Fruit fly (Drosophila melanogaster): Measurements from ENCODE around the gene epsilonCOP.

Gene epsilonCOP

DNA sequence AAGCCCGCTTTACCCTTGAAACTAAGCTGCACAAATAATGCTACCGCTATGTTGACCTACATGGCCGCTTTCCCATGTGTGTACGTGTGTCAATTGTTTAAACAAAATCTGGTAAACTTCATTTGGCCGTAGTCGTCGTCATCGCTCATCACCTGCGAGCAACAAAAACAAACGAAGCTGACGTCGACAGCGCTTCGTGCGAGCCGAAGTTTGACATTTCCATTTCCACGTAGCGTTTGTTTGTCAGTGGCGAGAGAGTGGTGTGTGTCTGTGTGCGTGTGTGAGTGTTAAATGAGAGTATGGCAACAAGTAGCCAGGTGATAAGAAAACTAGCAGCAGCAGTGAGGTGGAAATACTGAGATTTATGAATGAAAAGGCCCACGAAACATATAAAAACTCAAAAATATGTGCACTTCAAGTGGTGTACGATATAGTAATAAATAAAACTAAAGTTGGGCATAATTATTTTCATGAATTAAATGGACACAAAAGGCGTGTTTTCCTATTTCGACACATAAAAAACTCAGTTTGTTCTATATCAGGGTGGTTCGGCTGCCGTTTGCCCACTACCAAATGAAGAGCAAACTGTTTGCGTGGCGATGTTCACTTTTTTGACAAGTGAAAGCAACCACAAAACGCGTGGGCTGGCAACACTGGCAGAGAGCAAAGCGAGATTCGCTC, 9.5 kb upstream of the epsilonCOP start (continued):
- TF ChIP-seq fkh (GFP tag; optimal IDR thresholded peaks at IDR 0.05) (peak; percentile 97), Blimp-1 (GFP tag; optimal IDR thresholded peaks at IDR 0.05) (peak; percentile 34), CG1621 (tag; optimal IDR thresholded peaks at IDR 0.05) (peak; percentile 49), CG6276 (GFP tag; optimal IDR thresholded peaks at IDR 0.05) (peak; percentile 13)

DNA sequence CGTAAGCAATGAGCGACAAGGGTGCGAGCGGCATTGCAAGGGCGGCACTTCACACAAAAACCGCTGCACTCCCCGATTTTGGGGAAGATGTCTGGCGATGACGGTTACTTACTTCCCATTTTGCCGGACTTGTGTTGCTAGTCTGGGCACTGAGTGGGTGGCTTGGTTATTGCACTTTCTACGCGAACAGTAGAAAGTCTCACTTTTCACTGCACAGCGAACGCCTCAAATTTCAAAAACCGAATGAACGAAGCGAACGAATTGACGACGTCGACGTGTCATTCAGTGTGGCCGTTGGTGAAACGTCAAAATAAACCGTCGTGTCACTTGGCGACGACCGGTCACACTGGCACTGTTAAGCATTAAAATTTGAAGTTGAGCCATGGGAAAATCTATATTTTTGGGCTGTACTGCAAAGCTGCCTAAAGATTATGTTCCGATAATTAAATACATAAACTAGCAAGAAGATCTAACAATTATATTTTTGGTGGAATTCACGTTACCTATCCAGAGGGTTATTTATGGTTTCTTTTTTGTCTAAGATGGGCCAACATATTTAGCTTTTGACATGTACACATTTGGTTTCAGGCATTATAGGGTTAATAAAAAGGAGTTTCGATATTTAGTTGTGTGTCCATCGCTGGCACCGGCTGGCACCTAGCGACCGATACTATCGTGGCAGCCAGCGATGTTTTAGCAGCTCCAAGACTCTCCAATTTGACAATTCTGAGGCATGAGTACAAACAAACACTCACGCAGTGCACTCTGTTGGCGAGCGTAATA, 8.5 kb upstream of the epsilonCOP start, which contains the start of the genes Sec61alpha and Daxx:
Gene Sec61alpha (minus strand): TSS at position 364 of the 783 bp plus-strand sequence.
Gene Daxx (plus strand): TSS at position 718 of the 783 bp plus-strand sequence.
- TF ChIP-seq CG1621 (tag; optimal IDR thresholded peaks at IDR 0.05) (peak; percentile 48), CG8119 (GFP tag; IDR thresholded peaks at IDR 0.05) (peak; percentile 83), Hr4 (GFP tag; optimal IDR thresholded peaks at IDR 0.05) (no peak), CG6808 (GFP tag; optimal IDR thresholded peaks at IDR 0.05) (peak; percentile 61), CG11902 (GFP tag; optimal IDR thresholded peaks at IDR 0.05) (peak; percentile 78), pdm3 (GFP tag; optimal IDR thresholded peaks at IDR 0.05) (peak; percentile 89), CG8319 (GFP tag; optimal IDR thresholded peaks at IDR 0.05) (peak; percentile 59), CG34406 (GFP tag; optimal IDR thresholded peaks at IDR 0.05) (peak; percentile 64), topi (GFP tag; optimal IDR thresholded peaks at IDR 0.05) (peak; percentile 81), eg (GFP tag; IDR thresholded peaks at IDR 0.05) (peak; percentile 83), OdsH (GFP tag; optimal IDR thresholded peaks at IDR 0.05) (peak; percentile 87), CG16779 (tag; optimal IDR thresholded peaks at IDR 0.05) (no peak), CG10631 (GFP tag; optimal IDR thresholded peaks at IDR 0.05) (peak; percentile 86), Lpt (GFP tag; optimal IDR thresholded peaks at IDR 0.05) (peak; percentile 46), CG31627 (GFP tag; optimal IDR thresholded peaks at IDR 0.05) (peak; percentile 93), acj6 (GFP tag; optimal IDR thresholded peaks at IDR 0.05) (peak; percentile 85), ss (GFP tag; optimal IDR thresholded peaks at IDR 0.05) (peak; percentile 9 to 41), Sox102F (GFP tag; optimal IDR thresholded peaks at IDR 0.05) (peak; percentile 79), CG10669 (GFP tag; optimal IDR thresholded peaks at IDR 0.05) (peak; percentile 73), cyc (GFP tag; optimal IDR thresholded peaks at IDR 0.05) (peak; percentile 88), CG15336 (GFP tag; IDR thresholded peaks at IDR 0.05) (peak; percentile 63), Eip93F (GFP tag; optimal IDR thresholded peaks at IDR 0.05) (peak; percentile 80), CG11762 (GFP tag; optimal IDR thresholded peaks at IDR 0.05; ENCODE audit: insufficient read depth) (peak; percentile 74), CG6163 (GFP tag; IDR thresholded peaks at IDR 0.05) (peak; percentile 70), net (GFP tag; optimal IDR thresholded peaks at IDR 0.05) (peak; percentile 64), lz (GFP tag; optimal IDR thresholded peaks at IDR 0.05) (peak; percentile 90), CG4318 (GFP tag; optimal IDR thresholded peaks at IDR 0.05) (no peak), Met (GFP tag; optimal IDR thresholded peaks at IDR 0.05) (peak; percentile 85), Sox14 (GFP tag; optimal IDR thresholded peaks at IDR 0.05) (peak; percentile 84), Hr38 (GFP tag; optimal IDR thresholded peaks at IDR 0.05) (peak; percentile 66), CG8632 (GFP tag; optimal IDR thresholded peaks at IDR 0.05) (peak; percentile 63), fd85E (GFP tag; optimal IDR thresholded peaks at IDR 0.05) (peak; percentile 62), Ets21C (GFP tag; optimal IDR thresholded peaks at IDR 0.05) (peak; percentile 85), Ets96B (tag; optimal IDR thresholded peaks at IDR 0.05) (peak; percentile 58), CG7368 (GFP tag; optimal IDR thresholded peaks at IDR 0.05) (peak; percentile 72), CG6792 (GFP tag; optimal IDR thresholded peaks at IDR 0.05) (peak; percentile 78), CG6276 (GFP tag; optimal IDR thresholded peaks at IDR 0.05) (no peak), Gug (GFP tag; IDR thresholded peaks at IDR 0.05) (peak; percentile 73), Hr39 (GFP tag; optimal IDR thresholded peaks at IDR 0.05) (peak; percentile 92), dsx (GFP tag; optimal IDR thresholded peaks at IDR 0.05; ENCODE audit: poor library complexity, severe bottlenecking) (peak; percentile 36), salr (GFP tag; optimal IDR thresholded peaks at IDR 0.05) (peak; percentile 56 to 78), dac (GFP tag; optimal IDR thresholded peaks at IDR 0.05) (peak; percentile 60), CG6854 (GFP tag; optimal IDR thresholded peaks at IDR 0.05) (peak; percentile 66), Sox15 (GFP tag; optimal IDR thresholded peaks at IDR 0.05) (peak; percentile 81), CG32006 (GFP tag; optimal IDR thresholded peaks at IDR 0.05) (peak; percentile 77)
